Worm (Caenorhabditis elegans) whole organism, late embryonic: ENCODE measurements around the gene ZK1098.3.

Experiments used
- C38D4.7 ChIP-seq: fragments of 200-800 bp; sonication (Bioruptor generic); optimal IDR thresholded peaks from 2 replicates; lab custom pipeline; 2018; ENCODE audit warnings: mild to moderate bottlenecking, missing genetic modification characterization, moderate library complexity, missing compliant biosample characterization
- F13H6.1 ChIP-seq: sonication (generic microtip); optimal IDR thresholded peaks from 2 replicates; lab custom pipeline; 2016; ENCODE audit warnings: missing genetic modification characterization, missing compliant biosample characterization
- T23F11.4 ChIP-seq: fragments of 200-800 bp; sonication (Bioruptor generic); optimal IDR thresholded peaks from 2 replicates; lab custom pipeline; 2018; ENCODE audit warnings: mild to moderate bottlenecking, missing genetic modification characterization, missing compliant biosample characterization
- ahr-1 ChIP-seq: sonication (generic microtip); optimal IDR thresholded peaks from 2 replicates; lab custom pipeline; 2016; ENCODE audit warnings: missing genetic modification characterization, missing compliant biosample characterization
- ama-1 ChIP-seq: fragments of 150-350 bp; optimal IDR thresholded peaks from 2 replicates; lab custom pipeline; 2014
- ceh-14 ChIP-seq: sonication (generic microtip); optimal IDR thresholded peaks from 2 replicates; lab custom pipeline; 2016; ENCODE audit warnings: missing genotype, missing genetic modification characterization, missing compliant biosample characterization
- ceh-2 ChIP-seq: sonication (generic microtip); optimal IDR thresholded peaks from 2 replicates; lab custom pipeline; 2016; ENCODE audit warnings: missing genotype, missing genetic modification characterization, missing compliant biosample characterization
- ceh-22 ChIP-seq: sonication (generic microtip); optimal IDR thresholded peaks from 2 replicates; lab custom pipeline; 2017; ENCODE audit warnings: missing biosample characterization, missing genetic modification characterization
- ceh-24 ChIP-seq: sonication (generic microtip); optimal IDR thresholded peaks from 2 replicates; lab custom pipeline; 2016; ENCODE audit warnings: mild to moderate bottlenecking, missing genetic modification characterization, missing compliant biosample characterization
- ceh-30 ChIP-seq: fragments of 150-350 bp; optimal IDR thresholded peaks from 2 replicates; lab custom pipeline; 2014; ENCODE audit warnings: missing biosample characterization, missing genetic modification characterization
- ceh-48 ChIP-seq: sonication (generic microtip); optimal IDR thresholded peaks from 2 replicates; lab custom pipeline; 2016; ENCODE audit warnings: missing genetic modification characterization, inconsistent platforms, missing compliant biosample characterization
- che-1 ChIP-seq: sonication (generic microtip); optimal IDR thresholded peaks from 2 replicates; lab custom pipeline; 2016; ENCODE audit warnings: mild to moderate bottlenecking, missing genetic modification characterization, missing compliant biosample characterization
- dmd-4 ChIP-seq: sonication (generic microtip); optimal IDR thresholded peaks from 2 replicates; lab custom pipeline; 2016; ENCODE audit warnings: borderline replicate concordance, missing genetic modification characterization, missing compliant biosample characterization
- dve-1 ChIP-seq: sonication (generic microtip); optimal IDR thresholded peaks from 2 replicates; lab custom pipeline; 2017; ENCODE audit warnings: antibody characterized with exemption, mild to moderate bottlenecking, missing genetic modification characterization, missing compliant biosample characterization
- elt-2 ChIP-seq: sonication (generic microtip); optimal IDR thresholded peaks from 2 replicates; lab custom pipeline; 2016; ENCODE audit warnings: missing genetic modification reagents, missing genetic modification characterization, missing compliant biosample characterization
- elt-4 ChIP-seq: sonication (generic microtip); optimal IDR thresholded peaks from 2 replicates; lab custom pipeline; 2016; ENCODE audit warnings: missing genetic modification characterization, missing compliant biosample characterization
- ets-4 ChIP-seq: sonication (generic microtip); optimal IDR thresholded peaks from 2 replicates; lab custom pipeline; 2016; ENCODE audit warnings: missing genetic modification characterization, missing compliant biosample characterization
- fkh-10 ChIP-seq: fragments of 150-350 bp; optimal IDR thresholded peaks from 2 replicates; lab custom pipeline; 2014; ENCODE audit warnings: missing biosample characterization, missing genetic modification reagents, missing genetic modification characterization
- gmeb-2 ChIP-seq: sonication (generic microtip); optimal IDR thresholded peaks from 2 replicates; lab custom pipeline; 2016; ENCODE audit warnings: missing genetic modification characterization, inconsistent platforms, missing compliant biosample characterization
- hlh-15 ChIP-seq: sonication (generic microtip); optimal IDR thresholded peaks from 2 replicates; lab custom pipeline; 2016; ENCODE audit warnings: missing genetic modification characterization, missing compliant biosample characterization
- hlh-30 ChIP-seq: sonication (generic microtip); optimal IDR thresholded peaks from 2 replicates; lab custom pipeline; 2017; ENCODE audit warnings: antibody characterized with exemption, missing genetic modification characterization, missing compliant biosample characterization; ENCODE audit not compliant: insufficient read depth
- hlh-6 ChIP-seq: sonication (generic microtip); optimal IDR thresholded peaks from 2 replicates; lab custom pipeline; 2016; ENCODE audit warnings: missing genotype, missing genetic modification characterization, missing compliant biosample characterization
- lim-6 ChIP-seq: sonication (generic microtip); optimal IDR thresholded peaks from 2 replicates; lab custom pipeline; 2016; ENCODE audit warnings: missing genetic modification characterization, missing compliant biosample characterization
- madf-2 ChIP-seq: sonication (generic microtip); optimal IDR thresholded peaks from 2 replicates; lab custom pipeline; 2017; ENCODE audit warnings: missing genetic modification characterization, missing compliant biosample characterization
- nfya-1 ChIP-seq: sonication (generic microtip); optimal IDR thresholded peaks from 2 replicates; lab custom pipeline; 2017; ENCODE audit warnings: missing genetic modification characterization, mild to moderate bottlenecking, missing compliant biosample characterization, antibody characterized with exemption, moderate library complexity
- nhr-11 ChIP-seq: fragments of 150-350 bp; optimal IDR thresholded peaks from 2 replicates; lab custom pipeline; 2014; ENCODE audit warnings: missing biosample characterization, missing genetic modification characterization
- odd-2 ChIP-seq: sonication (generic microtip); optimal IDR thresholded peaks from 2 replicates; lab custom pipeline; 2017; ENCODE audit warnings: antibody characterized with exemption, mild to moderate bottlenecking, missing genetic modification characterization, missing compliant biosample characterization
- pat-9 ChIP-seq: fragments of 200-800 bp; sonication (Bioruptor generic); optimal IDR thresholded peaks from 2 replicates; lab custom pipeline; 2018; ENCODE audit warnings: mild to moderate bottlenecking, missing genetic modification characterization, moderate library complexity, missing compliant biosample characterization
- pha-4 ChIP-seq: fragments of 150-350 bp; optimal IDR thresholded peaks from 2 replicates; lab custom pipeline; 2018; ENCODE audit warnings: missing biosample characterization, missing genetic modification reagents, missing genetic modification characterization
- ref-2 ChIP-seq: sonication (generic microtip); optimal IDR thresholded peaks from 2 replicates; lab custom pipeline; 2016; ENCODE audit warnings: missing genetic modification characterization, missing compliant biosample characterization
- sdc-2 ChIP-seq: sonication (generic microtip); optimal IDR thresholded peaks from 2 replicates; lab custom pipeline; 2016; ENCODE audit warnings: missing genotype, missing genetic modification characterization, missing compliant biosample characterization
- sox-2 ChIP-seq: fragments of 200-800 bp; sonication (Bioruptor generic); IDR thresholded peaks from 2 replicates; pipeline ENCODE4 v1.3.6; 2022; ENCODE audit warnings: missing genetic modification reagents, missing genetic modification characterization, missing compliant biosample characterization
- syd-9 ChIP-seq: sonication (generic microtip); optimal IDR thresholded peaks from 2 replicates; lab custom pipeline; 2016; ENCODE audit warnings: mild to moderate bottlenecking, missing genetic modification characterization, moderate library complexity, missing compliant biosample characterization
- tbx-7 ChIP-seq: sonication (generic microtip); optimal IDR thresholded peaks from 2 replicates; lab custom pipeline; 2016; ENCODE audit warnings: missing genotype, missing genetic modification characterization, missing compliant biosample characterization
- ttx-3 ChIP-seq: sonication (generic microtip); optimal IDR thresholded peaks from 2 replicates; lab custom pipeline; 2016; ENCODE audit warnings: missing genetic modification reagents, missing genetic modification characterization, missing compliant biosample characterization
- unc-3 ChIP-seq, 2 experiments: fragments of 200-800 bp in 1 of 2; sonication (Bioruptor generic) in 1 of 2; sonication (generic microtip) in 1 of 2; conservative IDR thresholded peaks in 1 of 2; optimal IDR thresholded peaks in 1 of 2; 2 replicates each; pipeline versions ENCODE4 v1.3.6 to Lab custom; 2016 to 2022; ENCODE audit warnings: missing compliant biosample characterization in 2 of 2, missing genetic modification characterization in 2 of 2, missing genetic modification reagents in 1 of 2
- unc-42 ChIP-seq: sonication (generic microtip); optimal IDR thresholded peaks from 2 replicates; lab custom pipeline; 2016; ENCODE audit warnings: missing genotype, missing genetic modification characterization, missing compliant biosample characterization
- unc-55 ChIP-seq: sonication (generic microtip); optimal IDR thresholded peaks from 2 replicates; lab custom pipeline; 2017; ENCODE audit warnings: missing biosample characterization, missing genetic modification reagents, missing genetic modification characterization
- unc-86 ChIP-seq: sonication (generic microtip); optimal IDR thresholded peaks from 2 replicates; lab custom pipeline; 2016; ENCODE audit warnings: missing genetic modification characterization, missing compliant biosample characterization
- zip-5 ChIP-seq: sonication (generic microtip); optimal IDR thresholded peaks from 2 replicates; lab custom pipeline; 2016; ENCODE audit warnings: missing genetic modification characterization, missing compliant biosample characterization
- ztf-16 ChIP-seq: sonication (generic microtip); optimal IDR thresholded peaks from 2 replicates; lab custom pipeline; 2017; ENCODE audit warnings: missing genetic modification characterization, missing compliant biosample characterization

ZK1098.3 gene

ce11 chrIII:9516148-9516547, 22.4 kb downstream of the ZK1098.3 start, which contains the start of gene F55H2.7:
F55H2.7 (minus strand) TSS chrIII:9516248.
- no peak for TF ChIP-seq fkh-10
- no peak for TF ChIP-seq ceh-2 (tag; lab: Kevin White, UChicago)
- TF ChIP-seq sdc-2: no peak
- no peak for TF ChIP-seq che-1 (tag; lab: Kevin White, UChicago)
- no peak for TF ChIP-seq pat-9 (tag; lab: Kevin White, UChicago)
- TF ChIP-seq syd-9 (tag; lab: Kevin White, UChicago): no peak
- TF ChIP-seq ceh-24 (tag; lab: Kevin White, UChicago): no peak
- TF ChIP-seq F13H6.1 (tag; lab: Kevin White, UChicago): no peak
- no peak for TF ChIP-seq gmeb-2 (tag; lab: Kevin White, UChicago)
- no peak for TF ChIP-seq ama-1 (lab: Kevin White, UChicago)
- TF ChIP-seq nhr-11 (tag; lab: Kevin White, UChicago): no peak
- TF ChIP-seq elt-4 (tag; lab: Kevin White, UChicago): no peak
- TF ChIP-seq ets-4: no peak
- TF ChIP-seq unc-55: no peak
- TF ChIP-seq ceh-30: no peak
- TF ChIP-seq hlh-15 (tag; lab: Kevin White, UChicago): no peak
- no peak for TF ChIP-seq T23F11.4 (GFP tag; lab: Kevin White, UChicago)
- no peak for TF ChIP-seq ahr-1 (tag; lab: Kevin White, UChicago)
- no peak for TF ChIP-seq ttx-3 (tag; lab: Kevin White, UChicago)
- no peak for TF ChIP-seq ceh-14 (tag; lab: Kevin White, UChicago)

ce11 chrIII:9513569-9513968, 24.9 kb downstream of the ZK1098.3 start, which contains the start of gene F55H2.8:
F55H2.8 (plus strand) TSS chrIII:9513869.
- TF ChIP-seq pha-4 (tag; lab: Kevin White, UChicago) (no peak), nfya-1 (tag; lab: Kevin White, UChicago) (no peak), gmeb-2 (tag; lab: Kevin White, UChicago) (no peak), C38D4.7 (GFP tag; lab: Kevin White, UChicago) (no peak), unc-3 (GFP tag; conservative IDR thresholded peaks at IDR 0.05; lab: Robert Waterston, UW) (no peak), unc-3 (tag; optimal IDR thresholded peaks at IDR 0.05; lab: Kevin White, UChicago) (no peak), ceh-2 (tag; lab: Kevin White, UChicago) (no peak), ref-2 (tag; lab: Kevin White, UChicago) (no peak), tbx-7 (tag; lab: Kevin White, UChicago) (no peak), ceh-22 (tag; lab: Kevin White, UChicago) (no peak), hlh-6 (tag; lab: Kevin White, UChicago) (no peak), odd-2 (tag; lab: Kevin White, UChicago) (no peak), sdc-2 (no peak), ztf-16 (no peak)
- TF ChIP-seq, all 69 proteins: peak for 0

- no peak for TF ChIP-seq zip-5
- no peak for TF ChIP-seq dve-1
- no peak for TF ChIP-seq elt-4 (tag; lab: Kevin White, UChicago)
- no peak for TF ChIP-seq lim-6 (tag; lab: Kevin White, UChicago)
- no peak for TF ChIP-seq hlh-30 (tag; lab: Kevin White, UChicago)
Measured at ce11 chrIII:9513006-9513405, 25.5 kb downstream of the ZK1098.3 start.

DNA sequence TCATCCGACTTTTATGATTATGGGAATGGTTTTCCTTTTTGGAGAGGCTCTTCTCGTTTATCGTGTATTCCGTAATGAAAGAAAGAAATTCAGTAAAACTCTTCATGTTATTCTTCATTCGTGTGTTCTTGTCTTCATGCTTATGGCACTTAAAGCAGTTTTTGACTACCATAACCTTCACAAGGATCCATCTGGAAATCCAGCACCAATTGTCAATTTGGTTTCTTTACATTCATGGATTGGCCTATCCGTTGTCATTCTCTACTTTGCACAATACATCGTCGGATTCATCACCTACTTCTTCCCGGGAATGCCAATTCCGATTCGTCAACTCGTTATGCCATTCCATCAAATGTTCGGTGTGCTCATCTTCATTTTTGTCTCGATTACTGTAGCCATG, 26.8 kb downstream of the ZK1098.3 start:
- TF ChIP-seq ttx-3 (tag; lab: Kevin White, UChicago): no peak
- no peak for TF ChIP-seq ets-4
- no peak for TF ChIP-seq madf-2 (tag; lab: Kevin White, UChicago)
- no peak for TF ChIP-seq syd-9 (tag; lab: Kevin White, UChicago)
- TF ChIP-seq unc-42 (tag; lab: Kevin White, UChicago): no peak
- TF ChIP-seq sox-2: no peak
- TF ChIP-seq C38D4.7 (GFP tag; lab: Kevin White, UChicago): no peak
- TF ChIP-seq dmd-4 (tag; lab: Kevin White, UChicago): no peak
- no peak for TF ChIP-seq hlh-6 (tag; lab: Kevin White, UChicago)
- no peak for TF ChIP-seq elt-2 (tag; lab: Kevin White, UChicago)
- TF ChIP-seq unc-86: no peak
- TF ChIP-seq ceh-48 (tag; lab: Kevin White, UChicago): no peak
